Worm (Caenorhabditis elegans) whole organism, mixed stage, embryonic: ENCODE measurements around the gene T04A11.4.
"Not testable (repeated sequence)": the region's sequence is repeated elsewhere in the genome, so short reads cannot be mapped to it uniquely, and the experiment has no call there.

Source experiments
- M03D4.4 ChIP-seq: sonication (generic microtip); optimal IDR thresholded peaks from 2 replicates; lab custom pipeline; 2017; ENCODE audit warnings: mild to moderate bottlenecking, missing genetic modification characterization, missing compliant biosample characterization
- bed-3 ChIP-seq: fragments of 200-800 bp; sonication (Bioruptor generic); optimal IDR thresholded peaks from 3 replicates; lab custom pipeline; 2018; ENCODE audit warnings: mild to moderate bottlenecking, missing genetic modification characterization, moderate library complexity, missing compliant biosample characterization
- ceh-39 ChIP-seq: fragments of 150-350 bp; optimal IDR thresholded peaks from 2 replicates; lab custom pipeline; 2014; ENCODE audit warnings: missing biosample characterization, missing genetic modification characterization
- ceh-43 ChIP-seq: fragments of 200-800 bp; sonication (Bioruptor generic); optimal IDR thresholded peaks from 2 replicates; lab custom pipeline; 2018; ENCODE audit warnings: mild to moderate bottlenecking, missing genetic modification characterization, moderate library complexity, missing compliant biosample characterization
- ceh-83 ChIP-seq: fragments of 200-800 bp; sonication (Bioruptor generic); optimal IDR thresholded peaks from 2 replicates; lab custom pipeline; 2018; ENCODE audit warnings: mild to moderate bottlenecking, missing genetic modification characterization, missing compliant biosample characterization
- ces-1 ChIP-seq: fragments of 150-350 bp; optimal IDR thresholded peaks from 2 replicates; lab custom pipeline; 2014; ENCODE audit warnings: missing biosample characterization, missing genetic modification reagents, missing genetic modification characterization
- cnd-1 ChIP-seq: fragments of 200-800 bp; sonication (Bioruptor generic); optimal IDR thresholded peaks from 2 replicates; lab custom pipeline; 2018; ENCODE audit warnings: mild to moderate bottlenecking, missing genetic modification characterization, missing compliant biosample characterization
- drap-1 ChIP-seq: fragments of 200-800 bp; sonication (Bioruptor generic); optimal IDR thresholded peaks from 3 replicates; lab custom pipeline; 2018; ENCODE audit warnings: mild to moderate bottlenecking, missing genetic modification characterization, missing compliant biosample characterization
- elt-1 ChIP-seq: sonication (generic microtip); optimal IDR thresholded peaks from 2 replicates; lab custom pipeline; 2017; ENCODE audit warnings: missing genetic modification characterization, mild to moderate bottlenecking, missing compliant biosample characterization, antibody characterized with exemption, moderate library complexity, borderline replicate concordance; ENCODE audit not compliant: insufficient read depth
- elt-3 ChIP-seq: fragments of 150-350 bp; optimal IDR thresholded peaks from 2 replicates; lab custom pipeline; 2014; ENCODE audit warnings: missing biosample characterization, missing genetic modification characterization
- flh-1 ChIP-seq: fragments of 200-800 bp; sonication (Bioruptor generic); optimal IDR thresholded peaks from 2 replicates; lab custom pipeline; 2018; ENCODE audit warnings: mild to moderate bottlenecking, missing genetic modification characterization, moderate library complexity, missing compliant biosample characterization
- ham-2 ChIP-seq: fragments of 200-800 bp; sonication (Bioruptor generic); optimal IDR thresholded peaks from 2 replicates; lab custom pipeline; 2018; ENCODE audit warnings: mild to moderate bottlenecking, missing genetic modification characterization, missing compliant biosample characterization
- hlh-1 ChIP-seq: fragments of 150-350 bp; optimal IDR thresholded peaks from 2 replicates; lab custom pipeline; 2014; ENCODE audit warnings: missing biosample characterization, missing genetic modification reagents, missing genetic modification characterization
- lin-13 ChIP-seq: fragments of 150-350 bp; optimal IDR thresholded peaks from 2 replicates; lab custom pipeline; 2014; ENCODE audit warnings: missing biosample characterization, missing genetic modification characterization
- lin-32 ChIP-seq: fragments of 200-800 bp; sonication (Bioruptor generic); optimal IDR thresholded peaks from 2 replicates; lab custom pipeline; 2018; ENCODE audit warnings: mild to moderate bottlenecking, missing genetic modification characterization, missing compliant biosample characterization
- lsy-2 ChIP-seq: fragments of 150-350 bp; optimal IDR thresholded peaks from 2 replicates; lab custom pipeline; 2014; ENCODE audit warnings: missing biosample characterization, missing genetic modification characterization
- mab-5 ChIP-seq: fragments of 150-350 bp; optimal IDR thresholded peaks from 2 replicates; lab custom pipeline; 2014; ENCODE audit warnings: missing biosample characterization, missing genetic modification characterization
- mep-1 ChIP-seq: fragments of 150-350 bp; optimal IDR thresholded peaks from 2 replicates; lab custom pipeline; 2017; ENCODE audit warnings: missing biosample characterization, missing genetic modification reagents, missing genetic modification characterization, inconsistent platforms
- mls-2 ChIP-seq: sonication (generic microtip); optimal IDR thresholded peaks from 2 replicates; lab custom pipeline; 2016; ENCODE audit warnings: mild to moderate bottlenecking, missing genetic modification characterization, moderate library complexity, missing compliant biosample characterization
- nhr-2 ChIP-seq: fragments of 150-350 bp; optimal IDR thresholded peaks from 2 replicates; lab custom pipeline; 2014; ENCODE audit warnings: missing biosample characterization, missing genetic modification characterization
- nhr-237 ChIP-seq: fragments of 150-350 bp; optimal IDR thresholded peaks from 2 replicates; lab custom pipeline; 2014; ENCODE audit warnings: missing biosample characterization, missing genetic modification characterization
- nhr-28 ChIP-seq: fragments of 150-350 bp; optimal IDR thresholded peaks from 2 replicates; lab custom pipeline; 2014; ENCODE audit warnings: missing biosample characterization, missing genetic modification characterization
- nhr-76 ChIP-seq: sonication (generic microtip); optimal IDR thresholded peaks from 2 replicates; lab custom pipeline; 2017; ENCODE audit warnings: missing biosample characterization, missing genetic modification characterization
- pha-4 ChIP-seq: fragments of 150-350 bp; optimal IDR thresholded peaks from 2 replicates; lab custom pipeline; 2018; ENCODE audit warnings: missing biosample characterization, missing genetic modification reagents, missing genetic modification characterization
- sem-2 ChIP-seq: fragments of 200-800 bp; sonication (Bioruptor generic); optimal IDR thresholded peaks from 2 replicates; lab custom pipeline; 2018; ENCODE audit warnings: mild to moderate bottlenecking, missing genetic modification characterization, missing compliant biosample characterization
- sptf-1 ChIP-seq: sonication (generic microtip); optimal IDR thresholded peaks from 2 replicates; lab custom pipeline; 2017; ENCODE audit warnings: mild to moderate bottlenecking, missing genetic modification characterization, moderate library complexity, missing compliant biosample characterization
- tbx-8 ChIP-seq: fragments of 200-800 bp; sonication (Bioruptor generic); optimal IDR thresholded peaks from 2 replicates; lab custom pipeline; 2018; ENCODE audit warnings: mild to moderate bottlenecking, missing genetic modification characterization, moderate library complexity, missing compliant biosample characterization
- unc-120 ChIP-seq: sonication (generic microtip); optimal IDR thresholded peaks from 2 replicates; lab custom pipeline; 2017; ENCODE audit warnings: missing genetic modification characterization, missing compliant biosample characterization; ENCODE audit not compliant: poor library complexity, severe bottlenecking
- unc-39 ChIP-seq: fragments of 150-350 bp; optimal IDR thresholded peaks from 2 replicates; lab custom pipeline; 2014; ENCODE audit warnings: missing biosample characterization, missing genetic modification characterization
- unc-62 ChIP-seq: fragments of 150-350 bp; optimal IDR thresholded peaks from 2 replicates; lab custom pipeline; 2014; ENCODE audit warnings: missing biosample characterization, missing genetic modification reagents, missing genetic modification characterization
- zip-8 ChIP-seq: fragments of 150-350 bp; optimal IDR thresholded peaks from 2 replicates; lab custom pipeline; 2014; ENCODE audit warnings: missing biosample characterization, missing genetic modification characterization

T04A11.4 gene

ce11 chrIV:12484479-12484878, at the start of gene T04A11.4:
Gene T04A11.4, minus strand, starts transcription at chrIV:12484579.
- not testable (repeated sequence) for TF ChIP-seq lin-32 (GFP tag; lab: Kevin White, UChicago); sptf-1 (tag; lab: Kevin White, UChicago); zip-8 (tag; lab: Kevin White, UChicago)

ce11 chrIV:12531464-12531863, 47.1 kb upstream of the T04A11.4 start:
- no peak for TF ChIP-seq elt-3
- no peak for TF ChIP-seq unc-120 (tag; lab: Kevin White, UChicago)
- no peak for TF ChIP-seq ces-1
- TF ChIP-seq sptf-1 (tag; lab: Kevin White, UChicago) = no peak
- TF ChIP-seq lin-13 = no peak
- no peak for TF ChIP-seq sem-2
- no peak for TF ChIP-seq unc-39 (tag; lab: Kevin White, UChicago)
- no peak for TF ChIP-seq mep-1
- TF ChIP-seq bed-3 (GFP tag; lab: Kevin White, UChicago) = no peak
- TF ChIP-seq nhr-2 (tag; lab: Kevin White, UChicago) = no peak
- TF ChIP-seq nhr-28 (tag; lab: Kevin White, UChicago) = no peak
- no peak for TF ChIP-seq mab-5
- no peak for TF ChIP-seq M03D4.4 (tag; lab: Kevin White, UChicago)
- TF ChIP-seq, all 35 proteins: peak for 0

ce11 chrIV:12531047-12531446, 46.7 kb upstream of the T04A11.4 start, which contains the start of gene F53B2.5:
Gene F53B2.5, minus strand, starts transcription at chrIV:12531147.
- TF ChIP-seq M03D4.4 (tag; lab: Kevin White, UChicago) (no peak), cnd-1 (tag; lab: Kevin White, UChicago) (no peak), unc-39 (tag; lab: Kevin White, UChicago) (no peak)

- TF ChIP-seq zip-8 (tag; lab: Kevin White, UChicago) = no peak
- TF ChIP-seq, all 35 proteins: peak for 0
These were observed 42.8 kb upstream of the T04A11.4 start, which contains the start of gene F53B2.8 for ce11 chrIV:12527217-12527616. Gene F53B2.8, minus strand, starts transcription at chrIV:12527396.

- TF ChIP-seq ceh-39 (no peak), ceh-83 (GFP tag; lab: Kevin White, UChicago) (no peak), pha-4 (tag; lab: Kevin White, UChicago) (no peak), ham-2 (no peak), mab-5 (no peak), tbx-8 (GFP tag; lab: Kevin White, UChicago) (no peak), lin-13 (no peak), nhr-2 (tag; lab: Kevin White, UChicago) (no peak), nhr-237 (tag; lab: Kevin White, UChicago) (no peak), unc-62 (no peak)
These were observed 41.0 kb upstream of the T04A11.4 start, which contains the start of gene eak-4 for ce11 chrIV:12525409-12525808. Gene eak-4, minus strand, starts transcription at chrIV:12525509.

- TF ChIP-seq hlh-1 (tag; lab: Kevin White, UChicago) (no peak), elt-1 (no peak), cnd-1 (tag; lab: Kevin White, UChicago) (no peak), nhr-2 (tag; lab: Kevin White, UChicago) (no peak), mls-2 (tag; lab: Kevin White, UChicago) (no peak), sptf-1 (tag; lab: Kevin White, UChicago) (no peak), zip-8 (tag; lab: Kevin White, UChicago) (no peak), drap-1 (GFP tag; lab: Kevin White, UChicago) (no peak), lin-32 (GFP tag; lab: Kevin White, UChicago) (no peak), unc-62 (no peak), flh-1 (GFP tag; lab: Kevin White, UChicago) (no peak), pha-4 (tag; lab: Kevin White, UChicago) (no peak), elt-3 (no peak), nhr-76 (tag; lab: Kevin White, UChicago) (no peak), ceh-43 (GFP tag; lab: Kevin White, UChicago) (no peak), lsy-2 (tag; lab: Kevin White, UChicago) (no peak), nhr-28 (tag; lab: Kevin White, UChicago) (no peak)
These were observed 38.1 kb upstream of the T04A11.4 start, which contains the start of gene sru-13 for ce11 chrIV:12522521-12522920. Gene sru-13, minus strand, starts transcription at chrIV:12522621.
